Worm (Caenorhabditis elegans): ENCODE measurements around the gene F45F2.11.

Gene F45F2.11

ce11 chrV:8495965-8496364 is 24.7 kb downstream of the F45F2.11 start (continued):
- TF ChIP-seq lin-35 (GFP tag; optimal IDR thresholded peaks at IDR 0.05) = no peak
- peak; percentile 72 for TF ChIP-seq hmg-1.2 (GFP tag; IDR thresholded peaks at IDR 0.05)
- no peak for TF ChIP-seq hmg-20 (GFP tag; IDR thresholded peaks at IDR 0.05)
- peak; percentile 89 for TF ChIP-seq him-1 (tag; optimal IDR thresholded peaks at IDR 0.05)
- no peak for TF ChIP-seq sdz-38 (tag; optimal IDR thresholded peaks at IDR 0.05)
- TF ChIP-seq D2030.7 (GFP tag; IDR thresholded peaks at IDR 0.05) = peak; percentile 66
- no peak for TF ChIP-seq lsy-27 (tag; optimal IDR thresholded peaks at IDR 0.05; ENCODE audit: borderline replicate concordance, insufficient read depth)
- TF ChIP-seq nhr-120 (GFP tag; IDR thresholded peaks at IDR 0.05) = no peak
- TF ChIP-seq F55B11.4 (tag; optimal IDR thresholded peaks at IDR 0.05; ENCODE audit: borderline replicate concordance, insufficient read depth) = no peak
- TF ChIP-seq dpff-1 (tag; optimal IDR thresholded peaks at IDR 0.05) = no peak
- no peak for TF ChIP-seq hlh-12 (tag; optimal IDR thresholded peaks at IDR 0.05)
- no peak for TF ChIP-seq ccch-3 (GFP tag; optimal IDR thresholded peaks at IDR 0.05)
- TF ChIP-seq bed-1 (GFP tag; IDR thresholded peaks at IDR 0.05) = no peak
- TF ChIP-seq Y95B8A.8 (GFP tag; IDR thresholded peaks at IDR 0.05) = 0 out of 2 replicates have a peak, but pooled peaks have one; percentile 77
- no peak for TF ChIP-seq repo-1 (tag; optimal IDR thresholded peaks at IDR 0.05)
- peak; percentile 89 for TF ChIP-seq B0261.1 (tag; optimal IDR thresholded peaks at IDR 0.05)
- 0 out of 2 replicates have a peak, but pooled peaks have one; percentile 40 for TF ChIP-seq attf-3 (GFP tag; conservative IDR thresholded peaks at IDR 0.05)
- TF ChIP-seq somi-1 (GFP tag; optimal IDR thresholded peaks at IDR 0.05) = peak; percentile 11
- TF ChIP-seq C17E4.6 (GFP tag; IDR thresholded peaks at IDR 0.05) = no peak
- TF ChIP-seq hrde-1 (tag; optimal IDR thresholded peaks at IDR 0.05; ENCODE audit: borderline replicate concordance) = peak; percentile 6
- no peak for TF ChIP-seq unc-130 (GFP tag; optimal IDR thresholded peaks at IDR 0.05)
- TF ChIP-seq nhr-27 (tag; optimal IDR thresholded peaks at IDR 0.05) = peak; percentile 13
- no peak for TF ChIP-seq atf-7 (tag; optimal IDR thresholded peaks at IDR 0.05)
- peak; percentile 35 for TF ChIP-seq T07F8.4 (tag; optimal IDR thresholded peaks at IDR 0.05)
- peak; percentile 50; the same call in 1 of the 2 replicates for TF ChIP-seq B0336.3 (GFP tag; IDR thresholded peaks at IDR 0.05)
- no peak for TF ChIP-seq tlf-1 (GFP tag; optimal IDR thresholded peaks at IDR 0.05)
- no peak for TF ChIP-seq ztf-26 (tag; optimal IDR thresholded peaks at IDR 0.05)
- no peak for TF ChIP-seq F57A8.1 (GFP tag; optimal IDR thresholded peaks at IDR 0.05)
- no peak for TF ChIP-seq ceh-100 (GFP tag; IDR thresholded peaks at IDR 0.05)
- no peak for TF ChIP-seq Y53F4B.3 (GFP tag; IDR thresholded peaks at IDR 0.05)
- TF ChIP-seq lsl-1 (GFP tag; optimal IDR thresholded peaks at IDR 0.05) = peak; percentile 39
- 0 out of 2 replicates have a peak, but pooled peaks have one; percentile 44 for TF ChIP-seq cebp-2 (GFP tag; IDR thresholded peaks at IDR 0.05)
- peak; percentile 49 for TF ChIP-seq mxl-1 (tag; optimal IDR thresholded peaks at IDR 0.05)
- peak; percentile 72; the same call in 1 of the 2 replicates for TF ChIP-seq ztf-25 (GFP tag; IDR thresholded peaks at IDR 0.05)
- TF ChIP-seq F10E7.11 (tag; optimal IDR thresholded peaks at IDR 0.05) = no peak
- no peak for TF ChIP-seq nfya-2 (GFP tag; IDR thresholded peaks at IDR 0.05)
- peak; percentile 33 for TF ChIP-seq madf-10 (tag; optimal IDR thresholded peaks at IDR 0.05)
- no peak for TF ChIP-seq F39B2.1 (GFP tag; IDR thresholded peaks at IDR 0.05)
- no peak for TF ChIP-seq K12H6.12 (tag; optimal IDR thresholded peaks at IDR 0.05)
- TF ChIP-seq ceh-58 (GFP tag; IDR thresholded peaks at IDR 0.05) = no peak
- no peak for TF ChIP-seq aptf-3 (GFP tag; IDR thresholded peaks at IDR 0.05)
- no peak for TF ChIP-seq tbx-9 (tag; optimal IDR thresholded peaks at IDR 0.05; ENCODE audit: borderline replicate concordance)
- no peak for TF ChIP-seq aptf-2 (GFP tag; conservative IDR thresholded peaks at IDR 0.05)
- no peak for TF ChIP-seq cebp-1 (GFP tag; IDR thresholded peaks at IDR 0.05)
- TF ChIP-seq cebp-1 (tag; optimal IDR thresholded peaks at IDR 0.05) = peak; percentile 47
- TF ChIP-seq nhr-80 (tag; optimal IDR thresholded peaks at IDR 0.05) = no peak
- TF ChIP-seq mel-28 (tag; optimal IDR thresholded peaks at IDR 0.05; ENCODE audit: borderline replicate concordance) = no peak
- no peak for TF ChIP-seq gei-17 (GFP tag; optimal IDR thresholded peaks at IDR 0.05)
- TF ChIP-seq lin-54 (GFP tag; optimal IDR thresholded peaks at IDR 0.05) = peak; percentile 29
- TF ChIP-seq hsf-1 (GFP tag; IDR thresholded peaks at IDR 0.05) = peak; percentile 60; the same call in 1 of the 2 replicates

Data from whole organism, young adult.